Worm (Caenorhabditis elegans) whole organism, L4 larva: ENCODE results near the gene dlc-2.
A peak's percentile ranks its signal among the peaks of the same experiment; 100 is the strongest.

Source experiments
- F37D6.2 ChIP-seq: sonication (generic microtip); optimal IDR thresholded peaks from 2 replicates; lab custom pipeline; 2016; ENCODE audit warnings: mild to moderate bottlenecking, missing genetic modification characterization, missing compliant biosample characterization
- T20F7.1 ChIP-seq: fragments of 200-800 bp; sonication (Bioruptor generic); optimal IDR thresholded peaks from 2 replicates; lab custom pipeline; 2018; ENCODE audit warnings: mild to moderate bottlenecking, missing genetic modification characterization, missing compliant biosample characterization
- Y5F2A.4 ChIP-seq: fragments of 200-800 bp; sonication (Bioruptor generic); optimal IDR thresholded peaks from 2 replicates; lab custom pipeline; 2018; ENCODE audit warnings: mild to moderate bottlenecking, missing genetic modification characterization, missing compliant biosample characterization
- ZK337.2 ChIP-seq: fragments of 200-800 bp; sonication (Bioruptor generic); IDR thresholded peaks from 2 replicates; pipeline ENCODE4 v1.3.6; 2022; ENCODE audit warnings: missing genetic modification reagents, missing genetic modification characterization, missing compliant biosample characterization
- ama-1 ChIP-seq: fragments of 150-350 bp; optimal IDR thresholded peaks from 2 replicates; lab custom pipeline; 2014; ENCODE audit warnings: inconsistent platforms, mixed read lengths
- ceh-44 ChIP-seq: fragments of 200-800 bp; sonication (Bioruptor generic); IDR thresholded peaks from 2 replicates; pipeline ENCODE4 v1.3.6; 2022; ENCODE audit warnings: missing genetic modification reagents, missing genetic modification characterization, missing compliant biosample characterization
- ceh-82 ChIP-seq: sonication (generic microtip); optimal IDR thresholded peaks from 2 replicates; lab custom pipeline; 2017; ENCODE audit warnings: missing biosample characterization, missing genetic modification characterization
- ces-1 ChIP-seq: fragments of 150-350 bp; sonication (generic microtip); optimal IDR thresholded peaks from 4 replicates; lab custom pipeline; 2014; ENCODE audit warnings: missing biosample characterization, missing genetic modification reagents, missing genetic modification characterization
- daf-16 ChIP-seq, 3 experiments: sonication (generic microtip); optimal IDR thresholded peaks; 2 replicates each; lab custom pipeline; 2016 to 2017; ENCODE audit warnings: missing genetic modification characterization in 3 of 3, missing genetic modification reagents in 3 of 3, mild to moderate bottlenecking in 2 of 3, missing compliant biosample characterization in 2 of 3, missing biosample characterization in 1 of 3, moderate library complexity in 1 of 3
- daf-8 ChIP-seq: fragments of 200-800 bp; sonication (Bioruptor generic); IDR thresholded peaks from 2 replicates; pipeline ENCODE4 v1.3.6; 2022; ENCODE audit warnings: missing genetic modification characterization, missing compliant biosample characterization
- dmd-8 ChIP-seq: fragments of 200-800 bp; sonication (Bioruptor generic); IDR thresholded peaks from 2 replicates; pipeline ENCODE4 v1.3.6; 2022; ENCODE audit warnings: missing genetic modification characterization, missing compliant biosample characterization
- duxl-1 ChIP-seq: sonication (generic microtip); optimal IDR thresholded peaks from 2 replicates; lab custom pipeline; 2016; ENCODE audit warnings: mild to moderate bottlenecking, missing genetic modification characterization, moderate library complexity, missing compliant biosample characterization; ENCODE audit not compliant: poor library complexity
- fos-1 ChIP-seq: fragments of 150-350 bp; optimal IDR thresholded peaks from 2 replicates; lab custom pipeline; 2014; ENCODE audit warnings: missing biosample characterization, missing genetic modification characterization
- hlh-11 ChIP-seq: fragments of 200-800 bp; sonication (Bioruptor generic); optimal IDR thresholded peaks from 2 replicates; lab custom pipeline; 2018; ENCODE audit warnings: mild to moderate bottlenecking, missing genetic modification characterization, missing compliant biosample characterization
- hmg-1.1 ChIP-seq: fragments of 200-800 bp; sonication (Bioruptor generic); IDR thresholded peaks from 2 replicates; pipeline ENCODE4 v1.3.6; 2022; ENCODE audit warnings: missing genetic modification reagents, missing genetic modification characterization, missing compliant biosample characterization
- jun-1 ChIP-seq: fragments of 150-350 bp; optimal IDR thresholded peaks from 2 replicates; lab custom pipeline; 2014; ENCODE audit warnings: missing biosample characterization, missing genetic modification reagents, missing genetic modification characterization
- lim-7 ChIP-seq: fragments of 200-800 bp; sonication (Bioruptor generic); IDR thresholded peaks from 2 replicates; pipeline ENCODE4 v1.3.6; 2022; ENCODE audit warnings: missing genetic modification characterization, missing compliant biosample characterization
- lin-1 ChIP-seq: fragments of 200-800 bp; sonication (Bioruptor generic); IDR thresholded peaks from 2 replicates; pipeline ENCODE4 v1.3.6; 2022; ENCODE audit warnings: missing genetic modification reagents, missing genetic modification characterization, missing compliant biosample characterization
- lin-13 ChIP-seq: fragments of 150-350 bp; optimal IDR thresholded peaks from 2 replicates; lab custom pipeline; 2014; ENCODE audit warnings: missing biosample characterization, missing genetic modification reagents, missing genetic modification characterization
- lin-15B ChIP-seq: fragments of 150-350 bp; sonication (generic microtip); optimal IDR thresholded peaks from 3 replicates; lab custom pipeline; 2014; ENCODE audit warnings: missing biosample characterization, missing genetic modification characterization
- lir-3 ChIP-seq: sonication (generic microtip); optimal IDR thresholded peaks from 2 replicates; lab custom pipeline; 2016; ENCODE audit warnings: mild to moderate bottlenecking, missing genetic modification characterization, missing compliant biosample characterization
- mxl-3 ChIP-seq: fragments of 200-800 bp; sonication (Bioruptor generic); optimal IDR thresholded peaks from 2 replicates; lab custom pipeline; 2018; ENCODE audit warnings: mild to moderate bottlenecking, missing genetic modification characterization, missing compliant biosample characterization
- nhr-11 ChIP-seq: fragments of 150-350 bp; optimal IDR thresholded peaks from 2 replicates; lab custom pipeline; 2014; ENCODE audit warnings: missing biosample characterization, missing genetic modification characterization
- nhr-25 ChIP-seq: sonication (generic microtip); optimal IDR thresholded peaks from 2 replicates; lab custom pipeline; 2017; ENCODE audit warnings: missing genetic modification characterization, mild to moderate bottlenecking, missing compliant biosample characterization, antibody characterized with exemption, moderate library complexity, borderline replicate concordance; ENCODE audit not compliant: insufficient read depth
- nhr-28 ChIP-seq: fragments of 150-350 bp; optimal IDR thresholded peaks from 2 replicates; lab custom pipeline; 2014; ENCODE audit warnings: missing biosample characterization, missing genetic modification characterization
- nhr-41 ChIP-seq: fragments of 200-800 bp; sonication (Bioruptor generic); IDR thresholded peaks from 2 replicates; pipeline ENCODE4 v1.3.6; 2022; ENCODE audit warnings: missing genetic modification reagents, missing genetic modification characterization, missing compliant biosample characterization
- nhr-6 ChIP-seq: fragments of 150-350 bp; optimal IDR thresholded peaks from 2 replicates; lab custom pipeline; 2014; ENCODE audit warnings: missing biosample characterization, missing genetic modification characterization
- pha-4 ChIP-seq, 2 experiments: fragments of 150-350 bp in 1 of 2; fragments of 200-800 bp in 1 of 2; sonication (Bioruptor generic) in 1 of 2; IDR thresholded peaks in 1 of 2; optimal IDR thresholded peaks in 1 of 2; 2 replicates each; pipeline versions ENCODE4 v1.3.6 to Lab custom; 2014 to 2022; ENCODE audit warnings: missing genetic modification characterization in 2 of 2, missing genetic modification reagents in 2 of 2, missing biosample characterization in 1 of 2, missing compliant biosample characterization in 1 of 2
- set-16 ChIP-seq: fragments of 200-800 bp; sonication (Bioruptor generic); IDR thresholded peaks from 2 replicates; pipeline ENCODE4 v1.3.6; 2022; ENCODE audit warnings: missing genetic modification reagents, missing genetic modification characterization, missing compliant biosample characterization
- snpc-1.2 ChIP-seq: fragments of 200-800 bp; sonication (Bioruptor generic); IDR thresholded peaks from 2 replicates; pipeline ENCODE4 v1.3.6; 2022; ENCODE audit warnings: missing genetic modification reagents, missing genetic modification characterization, missing compliant biosample characterization
- spr-3 ChIP-seq: fragments of 200-800 bp; sonication (Bioruptor generic); optimal IDR thresholded peaks from 2 replicates; lab custom pipeline; 2018; ENCODE audit warnings: mild to moderate bottlenecking, missing genetic modification characterization, missing compliant biosample characterization
- tra-1 ChIP-seq: fragments of 200-800 bp; sonication (Bioruptor generic); IDR thresholded peaks from 2 replicates; pipeline ENCODE4 v1.3.6; 2022; ENCODE audit warnings: missing genetic modification reagents, missing genetic modification characterization, missing compliant biosample characterization
- unc-130 ChIP-seq: sonication (generic microtip); optimal IDR thresholded peaks from 2 replicates; lab custom pipeline; 2016; ENCODE audit warnings: missing genetic modification reagents, missing genetic modification characterization, missing compliant biosample characterization
- unc-62 ChIP-seq, 3 experiments: fragments of 150-350 bp in 1 of 3; sonication (generic microtip); optimal IDR thresholded peaks in 2 of 3; peaks in 1 of 3; 1 replicate in 1 of 3; 2 replicates in 2 of 3; lab custom pipeline; 2014 to 2017; ENCODE audit warnings: missing biosample characterization in 3 of 3, missing genetic modification characterization in 3 of 3, missing genetic modification reagents in 3 of 3, missing genotype in 1 of 3
- zfp-2 ChIP-seq: sonication (generic microtip); optimal IDR thresholded peaks from 2 replicates; lab custom pipeline; 2016; ENCODE audit warnings: mild to moderate bottlenecking, missing genetic modification characterization, missing compliant biosample characterization
- zfp-3 ChIP-seq: fragments of 200-800 bp; sonication (Bioruptor generic); conservative IDR thresholded peaks from 2 replicates; pipeline ENCODE4 v1.3.6; 2022; ENCODE audit warnings: missing genetic modification reagents, missing genetic modification characterization, missing compliant biosample characterization
- zip-11 ChIP-seq: fragments of 200-800 bp; sonication (Bioruptor generic); IDR thresholded peaks from 2 replicates; pipeline ENCODE4 v1.3.6; 2022; ENCODE audit warnings: missing genetic modification characterization, missing compliant biosample characterization
- ztf-7 ChIP-seq: fragments of 150-350 bp; optimal IDR thresholded peaks from 2 replicates; lab custom pipeline; 2014; ENCODE audit warnings: missing biosample characterization, missing genetic modification characterization

The dlc-2 gene

ce11 chrIV:12086498-12086897 lies 24.9 kb downstream of the dlc-2 start (continued):
- TF ChIP-seq lim-7 (GFP tag; lab: Robert Waterston, UW): peak; percentile 93
- TF ChIP-seq lin-13: peak; percentile 77
- TF ChIP-seq ceh-82: no peak
- TF ChIP-seq spr-3 (GFP tag; lab: Kevin White, UChicago): peak; percentile 79
- peak; percentile 67 for TF ChIP-seq set-16 (GFP tag; lab: Robert Waterston, UW)
- peak; percentile 92 for TF ChIP-seq snpc-1.2 (GFP tag; lab: Robert Waterston, UW)
- TF ChIP-seq unc-130 (GFP tag; lab: Kevin White, UChicago): peak; percentile 71
- peak; percentile 61 for TF ChIP-seq F37D6.2 (tag; lab: Kevin White, UChicago)
- peak; percentile 86 for TF ChIP-seq ZK337.2 (GFP tag; lab: Robert Waterston, UW)
- TF ChIP-seq nhr-41 (GFP tag; lab: Robert Waterston, UW): 0 out of 2 replicates have a peak, but pooled peaks have one; percentile 29
- peak; percentile 71 for TF ChIP-seq lir-3 (tag; lab: Kevin White, UChicago)
- TF ChIP-seq lin-1 (GFP tag; lab: Robert Waterston, UW): peak; percentile 64
- TF ChIP-seq dmd-8 (GFP tag; lab: Robert Waterston, UW): peak; percentile 92
- TF ChIP-seq hmg-1.1 (GFP tag; lab: Robert Waterston, UW): peak; percentile 87
- TF ChIP-seq nhr-28: no peak
- peak; percentile 84 for TF ChIP-seq mxl-3 (GFP tag; lab: Kevin White, UChicago)
- no peak for TF ChIP-seq T20F7.1 (GFP tag; lab: Kevin White, UChicago)
- TF ChIP-seq hlh-11 (tag; lab: Kevin White, UChicago): peak; percentile 70
- TF ChIP-seq nhr-6 (tag; lab: Kevin White, UChicago): peak; percentile 91
- TF ChIP-seq fos-1 (tag; lab: Kevin White, UChicago): no peak
- TF ChIP-seq daf-8 (GFP tag; lab: Robert Waterston, UW): peak; percentile 47; the same call in 1 of the 2 replicates
- TF ChIP-seq lin-15B (tag; lab: Kevin White, UChicago): no peak
- no peak for TF ChIP-seq nhr-11 (tag; lab: Kevin White, UChicago)
- peak; percentile 79; the same call in 1 of the 2 replicates for TF ChIP-seq zfp-3 (GFP tag; lab: Robert Waterston, UW)
- peak; percentile 11 for TF ChIP-seq jun-1 (tag; lab: Kevin White, UChicago)
- TF ChIP-seq nhr-25 (tag; lab: Kevin White, UChicago): peak; percentile 87
- no peak for TF ChIP-seq ces-1 (GFP tag; lab: Kevin White, UChicago)
- TF ChIP-seq zfp-2 (tag; lab: Kevin White, UChicago): peak; percentile 60
- peak; percentile 66 to 85 for TF ChIP-seq daf-16 (GFP tag; optimal IDR thresholded peaks at IDR 0.05; lab: Kevin White, UChicago)
- TF ChIP-seq daf-16 (tag; optimal IDR thresholded peaks at IDR 0.05; lab: Kevin White, UChicago): peak; percentile 64
- peak; percentile 88 for TF ChIP-seq ztf-7
- TF ChIP-seq Y5F2A.4: peak; percentile 76
- no peak for TF ChIP-seq ama-1 (lab: Kevin White, UChicago)
- TF ChIP-seq zip-11 (GFP tag; lab: Robert Waterston, UW): peak; percentile 67; the same call in 1 of the 2 replicates
- peak; percentile 82 for TF ChIP-seq tra-1 (GFP tag; lab: Robert Waterston, UW)
- peak; percentile 59; the same call in 1 of the 2 replicates for TF ChIP-seq ceh-44 (GFP tag; lab: Robert Waterston, UW)

ce11 chrIV:12085120-12085519 lies 26.3 kb downstream of the dlc-2 start, which contains the start of gene rbm-34:
Gene rbm-34, plus strand, starts transcription at chrIV:12085420.
- TF ChIP-seq daf-16 (GFP tag; optimal IDR thresholded peaks at IDR 0.05; lab: Kevin White, UChicago) (no peak), daf-16 (tag; optimal IDR thresholded peaks at IDR 0.05; lab: Kevin White, UChicago) (no peak), pha-4 (GFP tag; IDR thresholded peaks at IDR 0.05; lab: Robert Waterston, UW) (0 out of 2 replicates have a peak, but pooled peaks have one; percentile 41), pha-4 (tag; optimal IDR thresholded peaks at IDR 0.05; lab: Kevin White, UChicago) (no peak)
- TF ChIP-seq, all 104 proteins: peak for 1

ce11 chrIV:12084587-12084986 lies 26.8 kb downstream of the dlc-2 start:
- no peak for TF ChIP-seq duxl-1 (tag; lab: Kevin White, UChicago)
- peak in 1 of 2 experiments; percentile 92 for TF ChIP-seq unc-62 (GFP tag; optimal IDR thresholded peaks at IDR 0.05 in 1 of 2; lab: Kevin White, UChicago)
- TF ChIP-seq unc-62 (tag; optimal IDR thresholded peaks at IDR 0.05; lab: Kevin White, UChicago): no peak
